Fruit fly (Drosophila melanogaster) whole organism, embryonic: ENCODE measurements around the gene Abl.
A peak's percentile ranks its signal among the peaks of the same experiment; 100 is the strongest.

Source experiments
- CG10565 ChIP-seq: fragments of 200-800 bp; sonication (Bioruptor generic); optimal IDR thresholded peaks from 3 replicates; lab custom pipeline; 2016; ENCODE audit warnings: missing biosample characterization, mild to moderate bottlenecking, missing genetic modification characterization
- CG11085 ChIP-seq: fragments of 200-800 bp; sonication (Bioruptor generic); IDR thresholded peaks from 2 replicates; pipeline ENCODE4 v1.3.6; 2022; ENCODE audit warnings: missing biosample characterization, missing genetic modification characterization
- CG12659 ChIP-seq: fragments of 200-800 bp; sonication (Bioruptor generic); optimal IDR thresholded peaks from 3 replicates; lab custom pipeline; 2017; ENCODE audit warnings: mild to moderate bottlenecking, missing biosample characterization, missing genetic modification reagents, missing genetic modification characterization
- CG14860 ChIP-seq: fragments of 200-800 bp; sonication (Bioruptor generic); IDR thresholded peaks from 3 replicates; pipeline ENCODE4 v1.3.6; 2022; ENCODE audit warnings: missing biosample characterization, missing genetic modification characterization; ENCODE audit not compliant: partially characterized antibody
- CG14965 ChIP-seq: fragments of 200-800 bp; sonication (Bioruptor generic); optimal IDR thresholded peaks from 2 replicates; lab custom pipeline; 2016; ENCODE audit warnings: missing biosample characterization, missing genetic modification characterization, borderline replicate concordance
- CG1529 ChIP-seq: fragments of 200-800 bp; sonication (Bioruptor generic); optimal IDR thresholded peaks from 3 replicates; lab custom pipeline; 2018; ENCODE audit warnings: missing biosample characterization, missing genetic modification characterization
- CG15514 ChIP-seq: fragments of 200-800 bp; sonication (Bioruptor generic); optimal IDR thresholded peaks from 3 replicates; lab custom pipeline; 2017; ENCODE audit warnings: missing biosample characterization, missing genetic modification characterization, mild to moderate bottlenecking, moderate library complexity, missing genetic modification reagents
- CG1602 ChIP-seq: fragments of 200-800 bp; sonication (Bioruptor generic); optimal IDR thresholded peaks from 3 replicates; lab custom pipeline; 2016; ENCODE audit warnings: missing biosample characterization, missing genetic modification characterization
- CG1647 ChIP-seq: fragments of 200-800 bp; sonication (Bioruptor generic); optimal IDR thresholded peaks from 3 replicates; lab custom pipeline; 2016; ENCODE audit warnings: missing biosample characterization, missing genetic modification characterization
- CG16813 ChIP-seq: fragments of 200-800 bp; sonication (Bioruptor generic); IDR thresholded peaks from 3 replicates; pipeline ENCODE4 v1.3.6; 2022; ENCODE audit warnings: missing biosample characterization, missing genetic modification characterization; ENCODE audit not compliant: partially characterized antibody
- CG18011 ChIP-seq: fragments of 200-800 bp; sonication (Bioruptor generic); optimal IDR thresholded peaks from 2 replicates; lab custom pipeline; 2017; ENCODE audit warnings: missing biosample characterization, missing genetic modification characterization, mild to moderate bottlenecking, moderate library complexity, missing genotype
- CG30020 ChIP-seq: fragments of 200-800 bp; optimal IDR thresholded peaks from 2 replicates; lab custom pipeline; 2019; ENCODE audit warnings: missing biosample characterization, mild to moderate bottlenecking, missing genetic modification characterization, moderate library complexity
- CG34376 ChIP-seq: fragments of 200-800 bp; sonication (Bioruptor generic); optimal IDR thresholded peaks from 2 replicates; lab custom pipeline; 2018; ENCODE audit warnings: missing biosample characterization, mild to moderate bottlenecking, missing genetic modification characterization
- CG3726 ChIP-seq: fragments of 200-800 bp; sonication (Bioruptor generic); IDR thresholded peaks from 3 replicates; pipeline ENCODE4, ENCODE4 v1.3.6; 2022; ENCODE audit warnings: missing biosample characterization, missing genetic modification characterization
- CG5245 ChIP-seq: fragments of 200-800 bp; sonication (Bioruptor generic); optimal IDR thresholded peaks from 3 replicates; lab custom pipeline; 2016; ENCODE audit warnings: missing biosample characterization, missing genetic modification characterization
- D19A ChIP-seq: fragments of 200-800 bp; optimal IDR thresholded peaks from 3 replicates; lab custom pipeline; 2019; ENCODE audit warnings: missing biosample characterization, mild to moderate bottlenecking, missing genetic modification characterization, moderate library complexity
- Elba2 ChIP-seq: fragments of 200-800 bp; sonication (Bioruptor generic); optimal IDR thresholded peaks from 3 replicates; lab custom pipeline; 2016; ENCODE audit warnings: missing biosample characterization, missing genetic modification characterization
- HLH3B ChIP-seq: fragments of 200-800 bp; sonication (Bioruptor generic); IDR thresholded peaks from 2 replicates; pipeline ENCODE4 v1.3.6; 2022; ENCODE audit warnings: missing biosample characterization, missing genetic modification characterization
- Hand ChIP-seq: fragments of 200-800 bp; sonication (Bioruptor generic); optimal IDR thresholded peaks from 2 replicates; lab custom pipeline; 2017; ENCODE audit warnings: mild to moderate bottlenecking, missing biosample characterization, missing genetic modification reagents, missing genetic modification characterization
- Hr51 ChIP-seq, 2 experiments: fragments of 200-800 bp; sonication (Bioruptor generic); optimal IDR thresholded peaks; 2 replicates in 1 of 2; 3 replicates in 1 of 2; lab custom pipeline; 2016 to 2018; ENCODE audit warnings: missing biosample characterization in 2 of 2, missing genetic modification characterization in 2 of 2, mild to moderate bottlenecking in 1 of 2, moderate library complexity in 1 of 2
- Lpt ChIP-seq: fragments of >200 bp; optimal IDR thresholded peaks from 2 replicates; lab custom pipeline; 2018; ENCODE audit warnings: missing biosample characterization, missing genetic modification characterization
- MESR4 ChIP-seq: fragments of 200-800 bp; sonication (Bioruptor generic); optimal IDR thresholded peaks from 2 replicates; lab custom pipeline; 2018; ENCODE audit warnings: missing biosample characterization, mild to moderate bottlenecking, missing genetic modification characterization, moderate library complexity
- Meics ChIP-seq: fragments of 200-800 bp; sonication (Bioruptor generic); optimal IDR thresholded peaks from 2 replicates; lab custom pipeline; 2017; ENCODE audit warnings: missing biosample characterization, mild to moderate bottlenecking, missing genetic modification characterization
- NC2β ChIP-seq: fragments of 200-800 bp; sonication (Bioruptor generic); optimal IDR thresholded peaks from 2 replicates; lab custom pipeline; 2016; ENCODE audit warnings: missing biosample characterization, missing genetic modification characterization
- Nf-YB ChIP-seq: fragments of 200-800 bp; sonication (Bioruptor generic); optimal IDR thresholded peaks from 3 replicates; lab custom pipeline; 2019; ENCODE audit warnings: missing biosample characterization, mild to moderate bottlenecking, missing genetic modification characterization, moderate library complexity
- Side ChIP-seq: fragments of 200-800 bp; sonication (Bioruptor generic); optimal IDR thresholded peaks from 2 replicates; lab custom pipeline; 2016; ENCODE audit warnings: missing biosample characterization, missing genetic modification characterization
- Sin3A ChIP-seq: fragments of >200 bp; optimal IDR thresholded peaks from 2 replicates; lab custom pipeline; 2018
- YL-1 ChIP-seq: fragments of 200-800 bp; sonication (Bioruptor generic); optimal IDR thresholded peaks from 3 replicates; lab custom pipeline; 2017; ENCODE audit warnings: missing biosample characterization, mild to moderate bottlenecking, missing genetic modification characterization
- corto ChIP-seq: fragments of 200-800 bp; sonication (Bioruptor generic); optimal IDR thresholded peaks from 2 replicates; lab custom pipeline; 2016; ENCODE audit warnings: missing biosample characterization, mild to moderate bottlenecking, missing genetic modification characterization, moderate library complexity
- dmrt11E ChIP-seq: fragments of 200-800 bp; sonication (Bioruptor generic); optimal IDR thresholded peaks from 3 replicates; lab custom pipeline; 2018; ENCODE audit warnings: missing biosample characterization, mild to moderate bottlenecking, missing genetic modification characterization, moderate library complexity
- grau ChIP-seq: fragments of 200-800 bp; optimal IDR thresholded peaks from 3 replicates; lab custom pipeline; 2019; ENCODE audit warnings: missing biosample characterization, mild to moderate bottlenecking, missing genetic modification characterization, moderate library complexity
- jing ChIP-seq: fragments of 200-800 bp; sonication (Bioruptor generic); optimal IDR thresholded peaks from 2 replicates; lab custom pipeline; 2018; ENCODE audit warnings: missing biosample characterization, mild to moderate bottlenecking, missing genetic modification characterization
- lilli ChIP-seq: fragments of 200-800 bp; sonication (Bioruptor generic); optimal IDR thresholded peaks from 3 replicates; lab custom pipeline; 2016; ENCODE audit warnings: missing biosample characterization, missing genetic modification characterization
- mam ChIP-seq: fragments of 200-800 bp; sonication (Bioruptor generic); optimal IDR thresholded peaks from 3 replicates; lab custom pipeline; 2016; ENCODE audit warnings: missing biosample characterization, missing genetic modification characterization
- oc ChIP-seq: fragments of 200-800 bp; sonication (Bioruptor generic); optimal IDR thresholded peaks from 2 replicates; lab custom pipeline; 2018; ENCODE audit warnings: missing biosample characterization, mild to moderate bottlenecking, missing genetic modification characterization, moderate library complexity
- pho ChIP-seq: fragments of 200-800 bp; sonication (Bioruptor generic); optimal IDR thresholded peaks from 2 replicates; lab custom pipeline; 2016; ENCODE audit warnings: missing biosample characterization, missing genetic modification characterization
- run ChIP-seq: fragments of 200-800 bp; sonication (Bioruptor generic); optimal IDR thresholded peaks from 3 replicates; lab custom pipeline; 2018; ENCODE audit warnings: missing biosample characterization, mild to moderate bottlenecking, missing genetic modification characterization
- sc ChIP-seq, 3 experiments: fragments of >200 bp in 2 of 3; fragments of 200-800 bp in 1 of 3; sonication (Bioruptor generic) in 1 of 3; optimal IDR thresholded peaks; 2 replicates in 2 of 3; 3 replicates in 1 of 3; lab custom pipeline; 2017; ENCODE audit warnings: mild to moderate bottlenecking in 1 of 3, missing biosample characterization in 1 of 3, missing genetic modification characterization in 1 of 3, missing genetic modification reagents in 1 of 3
- schlank ChIP-seq: fragments of 200-800 bp; sonication (Bioruptor generic); optimal IDR thresholded peaks from 2 replicates; lab custom pipeline; 2018; ENCODE audit warnings: missing biosample characterization, mild to moderate bottlenecking, missing genetic modification characterization
- sr ChIP-seq: fragments of 200-800 bp; sonication (Bioruptor generic); IDR thresholded peaks from 3 replicates; pipeline ENCODE4 v1.3.6; 2022; ENCODE audit warnings: missing biosample characterization, missing genetic modification characterization
- sug ChIP-seq: fragments of 200-800 bp; optimal IDR thresholded peaks from 2 replicates; lab custom pipeline; 2019; ENCODE audit warnings: missing biosample characterization, mild to moderate bottlenecking, missing genetic modification characterization, moderate library complexity
- tll ChIP-seq, 2 experiments: fragments of 200-800 bp in 1 of 2; fragments of >200 bp in 1 of 2; sonication (Bioruptor generic) in 1 of 2; optimal IDR thresholded peaks; 2 replicates each; lab custom pipeline; 2017 to 2019; ENCODE audit warnings: missing biosample characterization in 2 of 2, missing genetic modification characterization in 2 of 2, mild to moderate bottlenecking in 1 of 2, moderate library complexity in 1 of 2
- tna ChIP-seq: fragments of 200-800 bp; sonication (Bioruptor generic); IDR thresholded peaks from 2 replicates; pipeline ENCODE4 v1.3.6; 2022; ENCODE audit warnings: missing biosample characterization, missing genetic modification characterization; ENCODE audit not compliant: partially characterized antibody
- trh ChIP-seq: fragments of 200-800 bp; sonication (Bioruptor generic); optimal IDR thresholded peaks from 2 replicates; lab custom pipeline; 2016; ENCODE audit warnings: missing biosample characterization, missing genetic modification characterization
- twi ChIP-seq: fragments of 200-800 bp; optimal IDR thresholded peaks from 2 replicates; lab custom pipeline; 2019; ENCODE audit warnings: missing biosample characterization, mild to moderate bottlenecking, missing genetic modification characterization, moderate library complexity
- tx ChIP-seq: fragments of 200-800 bp; sonication (Bioruptor generic); optimal IDR thresholded peaks from 2 replicates; lab custom pipeline; 2016; ENCODE audit warnings: missing biosample characterization, missing genetic modification characterization
- zen2 ChIP-seq: fragments of 200-800 bp; sonication (Bioruptor generic); IDR thresholded peaks from 3 replicates; pipeline ENCODE4 v1.3.6; 2022; ENCODE audit warnings: missing biosample characterization, missing genetic modification characterization; ENCODE audit not compliant: partially characterized antibody

The Abl gene

dm6 chr3L:16661167-16662109 lies 13.8 kb upstream of the Abl start, which contains the start of gene Baldspot (continued):
- TF ChIP-seq sc (optimal IDR thresholded peaks at IDR 0.05; lab: Kevin White, UChicago) (no peak), sc (GFP tag; optimal IDR thresholded peaks at IDR 0.05; lab: Kevin White, UChicago) (peak; percentile 19), CG1529 (GFP tag; lab: Kevin White, UChicago) (peak; percentile 16), corto (GFP tag; lab: Kevin White, UChicago) (no peak), mam (GFP tag; lab: Kevin White, UChicago) (peak; percentile 92), tna (GFP tag; lab: Robert Waterston, UW) (peak; percentile 58), Hr51 (GFP tag; optimal IDR thresholded peaks at IDR 0.05; lab: Kevin White, UChicago) (peak; percentile 6 to 46), tll (GFP tag; optimal IDR thresholded peaks at IDR 0.05; lab: Kevin White, UChicago) (peak in 1 of 2 experiments; percentile 46), CG1647 (GFP tag; lab: Kevin White, UChicago) (peak; percentile 42), CG16813 (GFP tag; lab: Robert Waterston, UW) (peak; percentile 65), CG11085 (GFP tag; lab: Robert Waterston, UW) (peak; percentile 11; the same call in 1 of the 2 replicates), schlank (peak; percentile 50), pho (GFP tag; lab: Kevin White, UChicago) (peak; percentile 52), MESR4 (peak; percentile 58), YL-1 (GFP tag; lab: Kevin White, UChicago) (peak; percentile 25), trh (peak; percentile 45), CG18011 (peak; percentile 10), grau (tag; lab: Kevin White, UChicago) (peak; percentile 52), zen2 (peak; percentile 1; the same call in 1 of the 3 replicates), Nf-YB (GFP tag; lab: Kevin White, UChicago) (no peak), oc (tag; lab: Kevin White, UChicago) (peak; percentile 72), CG15514 (peak; percentile 94), CG12659 (GFP tag; lab: Kevin White, UChicago) (peak; percentile 87), Hand (GFP tag; lab: Kevin White, UChicago) (no peak), NC2β (GFP tag; lab: Kevin White, UChicago) (peak; percentile 43), jing (GFP tag; lab: Kevin White, UChicago) (no peak), CG1602 (GFP tag; lab: Kevin White, UChicago) (peak; percentile 11), sug (peak; percentile 77), D19A (tag; lab: Kevin White, UChicago) (peak; percentile 82), tx (no peak), CG14860 (GFP tag; lab: Robert Waterston, UW) (peak; percentile 65), CG5245 (GFP tag; lab: Kevin White, UChicago) (peak; percentile 66), Side (GFP tag; lab: Kevin White, UChicago) (peak; percentile 89), lilli (peak; percentile 70), CG34376 (GFP tag; lab: Kevin White, UChicago) (peak; percentile 88), CG10565 (GFP tag; lab: Kevin White, UChicago) (peak; percentile 78), CG3726 (GFP tag; lab: Robert Waterston, UW) (no peak), HLH3B (GFP tag; lab: Robert Waterston, UW) (peak; percentile 70), run (no peak), CG14965 (GFP tag; lab: Kevin White, UChicago) (peak; percentile 55), CG30020 (tag; lab: Kevin White, UChicago) (peak; percentile 10), Meics (GFP tag; lab: Kevin White, UChicago) (peak; percentile 91), sr (GFP tag; lab: Robert Waterston, UW) (no peak), Elba2 (GFP tag; lab: Kevin White, UChicago) (peak; percentile 96), Sin3A (peak; percentile 46), twi (no peak), dmrt11E (tag; lab: Kevin White, UChicago) (peak; percentile 34), Lpt (GFP tag; lab: Kevin White, UChicago) (no peak)
